Worm (Caenorhabditis elegans) whole organism, L3 larva: ENCODE results near the gene sre-34.

Experiments
- aly-2 ChIP-seq: fragments of 150-350 bp; optimal IDR thresholded peaks from 2 replicates; lab custom pipeline; 2014; ENCODE audit warnings: missing biosample characterization, missing genetic modification characterization
- ama-1 ChIP-seq: fragments of 150-350 bp; optimal IDR thresholded peaks from 2 replicates; lab custom pipeline; 2018
- ceh-16 ChIP-seq: sonication (generic microtip); optimal IDR thresholded peaks from 2 replicates; lab custom pipeline; 2017; ENCODE audit warnings: missing biosample characterization, missing genetic modification characterization
- elt-1 ChIP-seq: fragments of 150-350 bp; optimal IDR thresholded peaks from 2 replicates; lab custom pipeline; 2014; ENCODE audit warnings: missing biosample characterization, missing genetic modification characterization
- fkh-10 ChIP-seq: sonication (generic microtip); optimal IDR thresholded peaks from 2 replicates; lab custom pipeline; 2017; ENCODE audit warnings: missing biosample characterization, missing genetic modification reagents, missing genetic modification characterization
- fkh-2 ChIP-seq: fragments of 150-350 bp; optimal IDR thresholded peaks from 2 replicates; lab custom pipeline; 2014; ENCODE audit warnings: missing biosample characterization, missing genetic modification reagents, missing genetic modification characterization
- lin-15B ChIP-seq: fragments of 150-350 bp; optimal IDR thresholded peaks from 2 replicates; lab custom pipeline; 2014; ENCODE audit warnings: missing biosample characterization, missing genetic modification characterization
- nhr-237 ChIP-seq: fragments of 150-350 bp; optimal IDR thresholded peaks from 2 replicates; lab custom pipeline; 2014; ENCODE audit warnings: missing biosample characterization, missing genetic modification characterization
- nhr-28 ChIP-seq: fragments of 150-350 bp; optimal IDR thresholded peaks from 2 replicates; lab custom pipeline; 2014; ENCODE audit warnings: missing biosample characterization, missing genetic modification characterization
- unc-39 ChIP-seq: sonication (generic microtip); optimal IDR thresholded peaks from 4 replicates; lab custom pipeline; 2017; ENCODE audit warnings: missing biosample characterization, missing genetic modification characterization
- unc-62 ChIP-seq: fragments of 150-350 bp; sonication (generic microtip); optimal IDR thresholded peaks from 4 replicates; lab custom pipeline; 2014; ENCODE audit warnings: missing biosample characterization, missing genetic modification reagents, missing genetic modification characterization

- TF ChIP-seq ama-1 (no peak), fkh-2 (tag; lab: Kevin White, UChicago) (no peak), aly-2 (no peak), nhr-28 (tag; lab: Kevin White, UChicago) (no peak), unc-39 (no peak), fkh-10 (GFP tag; lab: Kevin White, UChicago) (peak; percentile 2), nhr-237 (tag; lab: Kevin White, UChicago) (no peak), lin-15B (tag; lab: Kevin White, UChicago) (no peak), unc-62 (GFP tag; lab: Kevin White, UChicago) (no peak), elt-1 (no peak), ceh-16 (tag; lab: Kevin White, UChicago) (no peak)
Measured at ce11 chrII:12499969-12500368, 50.0 kb downstream of the sre-34 start.
